Fruit fly (Drosophila melanogaster) whole organism, embryonic: ENCODE results near the gene Atat.
A peak's percentile ranks its signal among the peaks of the same experiment; 100 is the strongest.

Experiments used
- Atf-2 ChIP-seq: fragments of 200-800 bp; sonication (Bioruptor generic); optimal IDR thresholded peaks from 2 replicates; lab custom pipeline; 2016; ENCODE audit warnings: missing biosample characterization, missing genetic modification characterization
- CG10959 ChIP-seq: fragments of 200-800 bp; sonication (Bioruptor generic); IDR thresholded peaks from 2 replicates; pipeline ENCODE4 v1.3.6; 2022; ENCODE audit warnings: missing biosample characterization, missing genetic modification characterization
- CG10979 ChIP-seq: fragments of 200-800 bp; sonication (Bioruptor generic); optimal IDR thresholded peaks from 2 replicates; lab custom pipeline; 2018; ENCODE audit warnings: missing biosample characterization, mild to moderate bottlenecking, missing genetic modification characterization, moderate library complexity
- CG11723 ChIP-seq: fragments of 200-800 bp; sonication (Bioruptor generic); optimal IDR thresholded peaks from 2 replicates; lab custom pipeline; 2017; ENCODE audit warnings: missing biosample characterization, mild to moderate bottlenecking, missing genetic modification characterization
- CG12071 ChIP-seq: fragments of 200-800 bp; sonication (Bioruptor generic); optimal IDR thresholded peaks from 3 replicates; lab custom pipeline; 2018; ENCODE audit warnings: missing biosample characterization, mild to moderate bottlenecking, missing genetic modification characterization
- CG13775 ChIP-seq: fragments of 200-800 bp; sonication (Bioruptor generic); optimal IDR thresholded peaks from 3 replicates; lab custom pipeline; 2017; ENCODE audit warnings: missing biosample characterization, mild to moderate bottlenecking, missing genetic modification characterization
- CG14667 ChIP-seq: fragments of 200-800 bp; sonication (Bioruptor generic); IDR thresholded peaks from 2 replicates; pipeline ENCODE4 v1.3.6; 2022; ENCODE audit warnings: missing biosample characterization, missing genetic modification characterization
- CG2889 ChIP-seq: fragments of 200-800 bp; sonication (Bioruptor generic); IDR thresholded peaks from 3 replicates; pipeline ENCODE4 v1.3.6; 2022; ENCODE audit warnings: missing biosample characterization, missing genetic modification characterization
- CG30431 ChIP-seq: fragments of 200-800 bp; sonication (Bioruptor generic); optimal IDR thresholded peaks from 2 replicates; lab custom pipeline; 2017; ENCODE audit warnings: missing biosample characterization, missing genetic modification characterization
- CG31365 ChIP-seq: fragments of 200-800 bp; sonication (Bioruptor generic); optimal IDR thresholded peaks from 2 replicates; lab custom pipeline; 2018; ENCODE audit warnings: missing biosample characterization, mild to moderate bottlenecking, missing genetic modification characterization
- CG3726 ChIP-seq: fragments of 200-800 bp; sonication (Bioruptor generic); IDR thresholded peaks from 3 replicates; pipeline ENCODE4, ENCODE4 v1.3.6; 2022; ENCODE audit warnings: missing biosample characterization, missing genetic modification characterization
- CG43689 ChIP-seq: fragments of 200-800 bp; sonication (Bioruptor generic); IDR thresholded peaks from 2 replicates; pipeline ENCODE4 v1.3.6; 2022; ENCODE audit warnings: missing biosample characterization, missing genetic modification characterization
- CG4404 ChIP-seq: fragments of 200-800 bp; sonication (Bioruptor generic); IDR thresholded peaks from 2 replicates; pipeline ENCODE4 v1.3.6; 2022; ENCODE audit warnings: missing biosample characterization, missing genetic modification characterization
- CG4707 ChIP-seq: fragments of 200-800 bp; sonication (Bioruptor generic); optimal IDR thresholded peaks from 2 replicates; lab custom pipeline; 2018; ENCODE audit warnings: missing biosample characterization, mild to moderate bottlenecking, missing genetic modification characterization, moderate library complexity
- CG8281 ChIP-seq: fragments of 200-800 bp; sonication (Bioruptor generic); optimal IDR thresholded peaks from 2 replicates; lab custom pipeline; 2018; ENCODE audit warnings: missing biosample characterization, mild to moderate bottlenecking, missing genetic modification characterization, moderate library complexity
- CG8478 ChIP-seq: fragments of >200 bp; optimal IDR thresholded peaks from 2 replicates; lab custom pipeline; 2018
- CG9437 ChIP-seq: fragments of 200-800 bp; sonication (Bioruptor generic); optimal IDR thresholded peaks from 2 replicates; lab custom pipeline; 2018; ENCODE audit warnings: missing biosample characterization, mild to moderate bottlenecking, missing genetic modification characterization
- CG9817 ChIP-seq: fragments of 200-800 bp; sonication (Bioruptor generic); optimal IDR thresholded peaks from 2 replicates; lab custom pipeline; 2018; ENCODE audit warnings: missing biosample characterization, mild to moderate bottlenecking, missing genetic modification characterization, moderate library complexity
- CG9932 ChIP-seq: fragments of 200-800 bp; sonication (Bioruptor generic); IDR thresholded peaks from 2 replicates; pipeline ENCODE4 v1.3.6; 2022; ENCODE audit warnings: missing biosample characterization, missing genetic modification characterization
- Dad ChIP-seq: fragments of 200-800 bp; sonication (Bioruptor generic); optimal IDR thresholded peaks from 3 replicates; lab custom pipeline; 2016; ENCODE audit warnings: missing biosample characterization, missing genetic modification characterization
- Dp ChIP-seq: fragments of 200-800 bp; sonication (Bioruptor generic); optimal IDR thresholded peaks from 2 replicates; lab custom pipeline; 2018; ENCODE audit warnings: missing biosample characterization, mild to moderate bottlenecking, missing genetic modification characterization, moderate library complexity
- E2f1 ChIP-seq: fragments of 200-800 bp; sonication (Bioruptor generic); IDR thresholded peaks from 2 replicates; pipeline ENCODE4 v1.3.6; 2022; ENCODE audit warnings: missing biosample characterization, missing genetic modification characterization
- MBD-R2 ChIP-seq: fragments of 200-800 bp; sonication (Bioruptor generic); IDR thresholded peaks from 2 replicates; pipeline ENCODE4 v1.3.6; 2022; ENCODE audit warnings: missing biosample characterization, missing genetic modification characterization
- MTF-1 ChIP-seq: fragments of 200-800 bp; sonication (Bioruptor generic); optimal IDR thresholded peaks from 2 replicates; lab custom pipeline; 2018; ENCODE audit warnings: missing biosample characterization, mild to moderate bottlenecking, missing genetic modification characterization, borderline replicate concordance
- Max ChIP-seq: fragments of 200-800 bp; sonication (Bioruptor generic); optimal IDR thresholded peaks from 2 replicates; lab custom pipeline; 2016; ENCODE audit warnings: missing biosample characterization, mild to moderate bottlenecking, missing genetic modification characterization
- Med ChIP-seq: fragments of 200-800 bp; sonication (Bioruptor generic); peaks from one replicate; lab custom pipeline; 2016; ENCODE audit warnings: missing biosample characterization, missing genetic modification characterization, mild to moderate bottlenecking, inconsistent platforms, moderate library complexity
- NC2β ChIP-seq: fragments of 200-800 bp; sonication (Bioruptor generic); optimal IDR thresholded peaks from 2 replicates; lab custom pipeline; 2016; ENCODE audit warnings: missing biosample characterization, missing genetic modification characterization
- TFAM ChIP-seq: fragments of 200-800 bp; sonication (Bioruptor generic); optimal IDR thresholded peaks from 2 replicates; lab custom pipeline; 2017; ENCODE audit warnings: missing biosample characterization, missing genetic modification characterization, inconsistent platforms
- Vsx1 ChIP-seq: fragments of 200-800 bp; sonication (Bioruptor generic); optimal IDR thresholded peaks from 2 replicates; lab custom pipeline; 2017; ENCODE audit warnings: missing biosample characterization, mild to moderate bottlenecking, missing genetic modification characterization, missing genetic modification reagents
- Xrp1 ChIP-seq: fragments of 200-800 bp; sonication (Bioruptor generic); IDR thresholded peaks from 2 replicates; pipeline ENCODE4 v1.3.6; 2022; ENCODE audit warnings: missing biosample characterization, missing genetic modification characterization
- ap ChIP-seq: fragments of 200-800 bp; sonication (Bioruptor generic); IDR thresholded peaks from 2 replicates; pipeline ENCODE4 v1.3.6; 2022; ENCODE audit warnings: missing biosample characterization, missing genetic modification characterization
- ato ChIP-seq: fragments of 200-800 bp; sonication (Bioruptor generic); IDR thresholded peaks from 2 replicates; pipeline ENCODE4 v1.3.6; 2022; ENCODE audit warnings: missing biosample characterization, missing genetic modification characterization; ENCODE audit not compliant: partially characterized antibody
- dmrt99B ChIP-seq: fragments of 200-800 bp; sonication (Bioruptor generic); optimal IDR thresholded peaks from 2 replicates; lab custom pipeline; 2018; ENCODE audit warnings: missing biosample characterization, mild to moderate bottlenecking, missing genetic modification characterization, moderate library complexity
- fd3F ChIP-seq: fragments of 200-800 bp; sonication (Bioruptor generic); optimal IDR thresholded peaks from 2 replicates; lab custom pipeline; 2018; ENCODE audit warnings: missing biosample characterization, mild to moderate bottlenecking, missing genetic modification characterization, moderate library complexity
- gce ChIP-seq: fragments of 200-800 bp; sonication (Bioruptor generic); IDR thresholded peaks from 3 replicates; pipeline ENCODE4 v1.3.6; 2022; ENCODE audit warnings: missing biosample characterization, missing genetic modification characterization
- gro ChIP-seq: fragments of 200-800 bp; sonication (Bioruptor generic); optimal IDR thresholded peaks from 2 replicates; lab custom pipeline; 2016; ENCODE audit warnings: missing biosample characterization, missing genetic modification characterization
- hth ChIP-seq: fragments of >200 bp; optimal IDR thresholded peaks from 2 replicates; lab custom pipeline; 2017; ENCODE audit warnings: inconsistent platforms
- nerfin-1 ChIP-seq: fragments of 200-800 bp; sonication (Bioruptor generic); optimal IDR thresholded peaks from 3 replicates; lab custom pipeline; 2019; ENCODE audit warnings: missing biosample characterization, mild to moderate bottlenecking, missing genetic modification characterization, moderate library complexity
- nom ChIP-seq: fragments of 200-800 bp; sonication (Bioruptor generic); optimal IDR thresholded peaks from 2 replicates; lab custom pipeline; 2017; ENCODE audit warnings: missing biosample characterization, missing genetic modification characterization, mild to moderate bottlenecking, moderate library complexity, missing genetic modification reagents
- onecut ChIP-seq: fragments of 200-800 bp; sonication (Bioruptor generic); IDR thresholded peaks from 2 replicates; pipeline ENCODE4 v1.3.6; 2022; ENCODE audit warnings: missing biosample characterization, missing genetic modification characterization
- pan ChIP-seq, 4 experiments: fragments of >200 bp in 3 of 4; fragments of 200-800 bp in 1 of 4; sonication (Bioruptor generic) in 1 of 4; optimal IDR thresholded peaks in 3 of 4; IDR thresholded peaks in 1 of 4; 2 replicates each; pipeline versions ENCODE4 v1.3.6 to Lab custom; 2017 to 2022; ENCODE audit warnings: missing biosample characterization in 2 of 4, missing genetic modification characterization in 2 of 4, mixed read lengths in 1 of 4
- peb ChIP-seq: fragments of 200-800 bp; sonication (Bioruptor generic); IDR thresholded peaks from 2 replicates; pipeline ENCODE4 v1.3.6; 2022; ENCODE audit warnings: missing biosample characterization, missing genetic modification characterization
- ranshi ChIP-seq: fragments of 200-800 bp; sonication (Bioruptor generic); IDR thresholded peaks from 2 replicates; pipeline ENCODE4 v1.3.6; 2022; ENCODE audit warnings: missing biosample characterization, missing genetic modification characterization
- sc ChIP-seq, 3 experiments: fragments of >200 bp in 2 of 3; fragments of 200-800 bp in 1 of 3; sonication (Bioruptor generic) in 1 of 3; optimal IDR thresholded peaks; 2 replicates in 2 of 3; 3 replicates in 1 of 3; lab custom pipeline; 2017; ENCODE audit warnings: mild to moderate bottlenecking in 1 of 3, missing biosample characterization in 1 of 3, missing genetic modification characterization in 1 of 3, missing genetic modification reagents in 1 of 3
- sima ChIP-seq: fragments of 200-800 bp; sonication (Bioruptor generic); optimal IDR thresholded peaks from 2 replicates; lab custom pipeline; 2016; ENCODE audit warnings: missing biosample characterization, missing genetic modification characterization
- sqz ChIP-seq: fragments of 200-800 bp; sonication (Bioruptor generic); optimal IDR thresholded peaks from 3 replicates; lab custom pipeline; 2018; ENCODE audit warnings: missing biosample characterization, mild to moderate bottlenecking, missing genetic modification characterization
- toy ChIP-seq: fragments of 200-800 bp; sonication (Bioruptor generic); IDR thresholded peaks from 2 replicates; pipeline ENCODE4 v1.3.6; 2022; ENCODE audit warnings: missing biosample characterization, missing genetic modification characterization
- vfl ChIP-seq: fragments of 200-800 bp; sonication (Bioruptor generic); optimal IDR thresholded peaks from 2 replicates; lab custom pipeline; 2016; ENCODE audit warnings: missing biosample characterization, missing genetic modification characterization
- wek ChIP-seq: fragments of 200-800 bp; sonication (Bioruptor generic); optimal IDR thresholded peaks from 3 replicates; lab custom pipeline; 2018; ENCODE audit warnings: missing biosample characterization, mild to moderate bottlenecking, missing genetic modification characterization, moderate library complexity

The Atat gene

dm6 chr3L:9420054-9420818 lies 6.3 kb downstream of the Atat start (continued):
- TF ChIP-seq CG10959 = no peak
- TF ChIP-seq ato (GFP tag; lab: Robert Waterston, UW) = no peak
- TF ChIP-seq sqz = no peak
- no peak for TF ChIP-seq Vsx1
- TF ChIP-seq toy (GFP tag; lab: Robert Waterston, UW) = no peak
- peak; percentile 5 for TF ChIP-seq CG10979
- no peak for TF ChIP-seq CG3726 (GFP tag; lab: Robert Waterston, UW)
- peak; percentile 21 for TF ChIP-seq fd3F (GFP tag; lab: Kevin White, UChicago)
- peak; percentile 17; the same call in 1 of the 2 replicates for TF ChIP-seq peb (GFP tag; lab: Robert Waterston, UW)
- no peak for TF ChIP-seq ranshi (GFP tag; lab: Robert Waterston, UW)
- no peak for TF ChIP-seq hth (lab: Kevin White, UChicago)
- TF ChIP-seq pan (optimal IDR thresholded peaks at IDR 0.05; lab: Kevin White, UChicago) = no peak
- peak in 1 of 2 experiments; percentile 63 for TF ChIP-seq pan (GFP tag; optimal IDR thresholded peaks at IDR 0.05 in 1 of 2, IDR thresholded peaks at IDR 0.05 in 1 of 2)
- TF ChIP-seq CG14667 = peak; percentile 18; the same call in 1 of the 2 replicates
- no peak for TF ChIP-seq CG4404 (GFP tag; lab: Robert Waterston, UW)
- TF ChIP-seq Xrp1 (GFP tag; lab: Robert Waterston, UW) = peak; percentile 63; the same call in 1 of the 2 replicates
- TF ChIP-seq CG12071 (GFP tag; lab: Kevin White, UChicago) = no peak
- TF ChIP-seq CG11723 (GFP tag; lab: Kevin White, UChicago) = no peak
- no peak for TF ChIP-seq gro (GFP tag; lab: Kevin White, UChicago)
- no peak for TF ChIP-seq TFAM (GFP tag; lab: Kevin White, UChicago)
- no peak for TF ChIP-seq gce (GFP tag; lab: Robert Waterston, UW)
- no peak for TF ChIP-seq MBD-R2 (GFP tag; lab: Robert Waterston, UW)
- TF ChIP-seq Max (GFP tag; lab: Kevin White, UChicago) = no peak
- no peak for TF ChIP-seq CG31365 (tag; lab: Kevin White, UChicago)
- TF ChIP-seq E2f1 = no peak
- peak; percentile 15 for TF ChIP-seq CG9817 (tag; lab: Kevin White, UChicago)
- TF ChIP-seq wek (GFP tag; lab: Kevin White, UChicago) = no peak
- TF ChIP-seq CG9437 (GFP tag; lab: Kevin White, UChicago) = peak; percentile 24
- TF ChIP-seq onecut = peak; percentile 27; the same call in 1 of the 2 replicates
- no peak for TF ChIP-seq vfl (GFP tag; lab: Kevin White, UChicago)
- no peak for TF ChIP-seq sima (GFP tag; lab: Kevin White, UChicago)
- TF ChIP-seq dmrt99B (tag; lab: Kevin White, UChicago) = peak; percentile 75
- peak; percentile 5 for TF ChIP-seq nerfin-1 (tag; lab: Kevin White, UChicago)
- TF ChIP-seq CG8281 = no peak
- TF ChIP-seq Atf-2 (GFP tag; lab: Kevin White, UChicago) = no peak
- no peak for TF ChIP-seq Dad (GFP tag; lab: Kevin White, UChicago)
- TF ChIP-seq CG43689 (GFP tag; lab: Robert Waterston, UW) = peak; percentile 53; the same call in 1 of the 2 replicates
- no peak for TF ChIP-seq MTF-1 (GFP tag; lab: Kevin White, UChicago)
- peak; percentile 62 for TF ChIP-seq ap (GFP tag; lab: Robert Waterston, UW)
- no peak for TF ChIP-seq CG2889 (GFP tag; lab: Robert Waterston, UW)
- no peak for TF ChIP-seq CG9932 (GFP tag; lab: Robert Waterston, UW)
- TF ChIP-seq CG8478 (lab: Kevin White, UChicago) = no peak
- TF ChIP-seq nom = peak; percentile 90
- TF ChIP-seq sc (optimal IDR thresholded peaks at IDR 0.05; lab: Kevin White, UChicago) = no peak
- TF ChIP-seq sc (GFP tag; optimal IDR thresholded peaks at IDR 0.05; lab: Kevin White, UChicago) = peak; percentile 10
- TF ChIP-seq CG13775 = peak; percentile 23
- no peak for TF ChIP-seq NC2β (GFP tag; lab: Kevin White, UChicago)
- TF ChIP-seq CG30431 = no peak
- TF ChIP-seq Med = peak; percentile 81
- TF ChIP-seq CG4707 = no peak
- no peak for TF ChIP-seq Dp (GFP tag; lab: Kevin White, UChicago)
